Worm (Caenorhabditis elegans) whole organism, L4 larva: ENCODE measurements around the gene dhs-14.

Source experiments
- F44E2.7 ChIP-seq: fragments of 200-800 bp; sonication (Bioruptor generic); IDR thresholded peaks from 2 replicates; pipeline ENCODE4 v2.1.2; 2022; ENCODE audit warnings: missing genetic modification characterization, missing compliant biosample characterization
- Y75B8A.6 ChIP-seq: fragments of 200-800 bp; sonication (Bioruptor generic); IDR thresholded peaks from 2 replicates; pipeline ENCODE4 v1.3.6; 2022; ENCODE audit warnings: missing genetic modification reagents, missing genetic modification characterization, missing compliant biosample characterization
- ceh-82 ChIP-seq: sonication (generic microtip); optimal IDR thresholded peaks from 2 replicates; lab custom pipeline; 2017; ENCODE audit warnings: missing biosample characterization, missing genetic modification characterization
- dmd-6 ChIP-seq: fragments of 200-800 bp; sonication (Bioruptor generic); IDR thresholded peaks from 2 replicates; pipeline ENCODE4 v1.3.6; 2022; ENCODE audit warnings: missing genetic modification reagents, missing genetic modification characterization, missing compliant biosample characterization
- dpl-1 ChIP-seq: fragments of 150-350 bp; optimal IDR thresholded peaks from 2 replicates; lab custom pipeline; 2014; ENCODE audit warnings: missing biosample characterization, missing genetic modification reagents, missing genetic modification characterization
- egl-27 ChIP-seq: sonication (generic microtip); optimal IDR thresholded peaks from 3 replicates; lab custom pipeline; 2017; ENCODE audit warnings: missing biosample characterization, missing genetic modification reagents, missing genetic modification characterization
- lim-7 ChIP-seq: fragments of 200-800 bp; sonication (Bioruptor generic); IDR thresholded peaks from 2 replicates; pipeline ENCODE4 v1.3.6; 2022; ENCODE audit warnings: missing genetic modification characterization, missing compliant biosample characterization
- madf-9 ChIP-seq: fragments of 200-800 bp; sonication (Bioruptor generic); conservative IDR thresholded peaks from 2 replicates; pipeline ENCODE4 v1.3.6; 2022; ENCODE audit warnings: missing genetic modification reagents, missing genetic modification characterization, missing compliant biosample characterization
- mep-1 ChIP-seq: fragments of 150-350 bp; sonication (generic microtip); optimal IDR thresholded peaks from 3 replicates; lab custom pipeline; 2014; ENCODE audit warnings: missing biosample characterization, missing genetic modification characterization
- pha-4 ChIP-seq, 2 experiments: fragments of 150-350 bp in 1 of 2; fragments of 200-800 bp in 1 of 2; sonication (Bioruptor generic) in 1 of 2; IDR thresholded peaks in 1 of 2; optimal IDR thresholded peaks in 1 of 2; 2 replicates each; pipeline versions ENCODE4 v1.3.6 to Lab custom; 2014 to 2022; ENCODE audit warnings: missing genetic modification characterization in 2 of 2, missing genetic modification reagents in 2 of 2, missing biosample characterization in 1 of 2, missing compliant biosample characterization in 1 of 2
- snpc-4 ChIP-seq: fragments of 150-350 bp; optimal IDR thresholded peaks from 2 replicates; lab custom pipeline; 2014; ENCODE audit warnings: missing biosample characterization, missing genetic modification characterization
- spr-3 ChIP-seq: fragments of 200-800 bp; sonication (Bioruptor generic); optimal IDR thresholded peaks from 2 replicates; lab custom pipeline; 2018; ENCODE audit warnings: mild to moderate bottlenecking, missing genetic modification characterization, missing compliant biosample characterization
- zfp-2 ChIP-seq: sonication (generic microtip); optimal IDR thresholded peaks from 2 replicates; lab custom pipeline; 2016; ENCODE audit warnings: mild to moderate bottlenecking, missing genetic modification characterization, missing compliant biosample characterization
- zip-2 ChIP-seq: fragments of 150-350 bp; optimal IDR thresholded peaks from 2 replicates; lab custom pipeline; 2014; ENCODE audit warnings: missing biosample characterization, missing genetic modification characterization

ce11 chrV:2765052-2765451 lies at the start of gene dhs-14:
- TF ChIP-seq dpl-1 (GFP tag; lab: Kevin White, UChicago) (no peak), zip-2 (no peak), pha-4 (GFP tag; IDR thresholded peaks at IDR 0.05; lab: Robert Waterston, UW) (no peak), pha-4 (tag; optimal IDR thresholded peaks at IDR 0.05; lab: Kevin White, UChicago) (no peak), Y75B8A.6 (GFP tag; lab: Robert Waterston, UW) (no peak), zfp-2 (tag; lab: Kevin White, UChicago) (no peak), egl-27 (no peak), dmd-6 (peak; percentile 71), ceh-82 (tag; lab: Kevin White, UChicago) (no peak), mep-1 (no peak), lim-7 (GFP tag; lab: Robert Waterston, UW) (no peak), snpc-4 (no peak), F44E2.7 (GFP tag; lab: Robert Waterston, UW) (no peak), madf-9 (no peak), spr-3 (no peak)
